Worm (Caenorhabditis elegans) whole organism, L3 larva: ENCODE data around the gene Y67D8C.2.

Experiments
- aly-2 ChIP-seq: fragments of 150-350 bp; optimal IDR thresholded peaks from 2 replicates; lab custom pipeline; 2014; ENCODE audit warnings: missing biosample characterization, missing genetic modification characterization
- ama-1 ChIP-seq: fragments of 150-350 bp; optimal IDR thresholded peaks from 2 replicates; lab custom pipeline; 2018
- ceh-16 ChIP-seq: sonication (generic microtip); optimal IDR thresholded peaks from 2 replicates; lab custom pipeline; 2017; ENCODE audit warnings: missing biosample characterization, missing genetic modification characterization
- ceh-82 ChIP-seq: fragments of 150-350 bp; optimal IDR thresholded peaks from 2 replicates; lab custom pipeline; 2014; ENCODE audit warnings: missing biosample characterization, missing genetic modification characterization
- ceh-9 ChIP-seq: sonication (generic microtip); optimal IDR thresholded peaks from 2 replicates; lab custom pipeline; 2018; ENCODE audit warnings: missing biosample characterization, missing genetic modification characterization
- daf-12 ChIP-seq: fragments of 150-350 bp; optimal IDR thresholded peaks from 2 replicates; lab custom pipeline; 2014; ENCODE audit warnings: missing biosample characterization, missing genetic modification reagents, missing genetic modification characterization
- egl-27 ChIP-seq: sonication (generic microtip); optimal IDR thresholded peaks from 4 replicates; lab custom pipeline; 2017; ENCODE audit warnings: missing biosample characterization, missing genetic modification reagents, missing genetic modification characterization
- egl-5 ChIP-seq: fragments of 150-350 bp; optimal IDR thresholded peaks from 2 replicates; lab custom pipeline; 2017; ENCODE audit warnings: missing biosample characterization, missing genetic modification reagents, missing genetic modification characterization, inconsistent platforms
- elt-1 ChIP-seq: fragments of 150-350 bp; optimal IDR thresholded peaks from 2 replicates; lab custom pipeline; 2014; ENCODE audit warnings: missing biosample characterization, missing genetic modification characterization
- elt-3 ChIP-seq, 3 experiments: fragments of 150-350 bp in 1 of 3; sonication (generic microtip) in 2 of 3; optimal IDR thresholded peaks; 2 replicates in 2 of 3; 4 replicates in 1 of 3; lab custom pipeline; 2014 to 2017; ENCODE audit warnings: missing biosample characterization in 3 of 3, missing genetic modification characterization in 3 of 3
- fkh-2 ChIP-seq: fragments of 150-350 bp; optimal IDR thresholded peaks from 2 replicates; lab custom pipeline; 2014; ENCODE audit warnings: missing biosample characterization, missing genetic modification reagents, missing genetic modification characterization
- fos-1 ChIP-seq: fragments of 150-350 bp; optimal IDR thresholded peaks from 2 replicates; lab custom pipeline; 2014; ENCODE audit warnings: missing biosample characterization, missing genetic modification characterization
- hmg-11 ChIP-seq: sonication (generic microtip); optimal IDR thresholded peaks from 2 replicates; lab custom pipeline; 2016; ENCODE audit warnings: missing genetic modification characterization, missing compliant biosample characterization
- jun-1 ChIP-seq: fragments of 150-350 bp; optimal IDR thresholded peaks from 2 replicates; lab custom pipeline; 2014; ENCODE audit warnings: missing biosample characterization, missing genetic modification reagents, missing genetic modification characterization
- lin-15B ChIP-seq: fragments of 150-350 bp; optimal IDR thresholded peaks from 2 replicates; lab custom pipeline; 2014; ENCODE audit warnings: missing biosample characterization, missing genetic modification characterization
- lin-39 ChIP-seq: fragments of 150-350 bp; optimal IDR thresholded peaks from 2 replicates; lab custom pipeline; 2018; ENCODE audit warnings: missing biosample characterization, missing genetic modification reagents, missing genetic modification characterization
- mdl-1 ChIP-seq: fragments of 150-350 bp; optimal IDR thresholded peaks from 2 replicates; lab custom pipeline; 2014; ENCODE audit warnings: missing biosample characterization, missing genetic modification characterization
- mml-1 ChIP-seq: fragments of 150-350 bp; sonication (generic microtip); optimal IDR thresholded peaks from 3 replicates; lab custom pipeline; 2014; ENCODE audit warnings: missing biosample characterization, missing genetic modification characterization
- nfya-1 ChIP-seq: sonication (generic microtip); optimal IDR thresholded peaks from 2 replicates; lab custom pipeline; 2017; ENCODE audit warnings: missing genetic modification characterization, mild to moderate bottlenecking, missing compliant biosample characterization, antibody characterized with exemption, moderate library complexity; ENCODE audit not compliant: insufficient read depth
- nhr-11 ChIP-seq: fragments of 150-350 bp; optimal IDR thresholded peaks from 2 replicates; lab custom pipeline; 2014; ENCODE audit warnings: missing biosample characterization, missing genetic modification characterization
- nhr-12 ChIP-seq: fragments of 150-350 bp; optimal IDR thresholded peaks from 2 replicates; lab custom pipeline; 2014; ENCODE audit warnings: missing biosample characterization, missing genetic modification characterization
- nhr-23 ChIP-seq: fragments of 150-350 bp; optimal IDR thresholded peaks from 2 replicates; lab custom pipeline; 2014; ENCODE audit warnings: missing biosample characterization, missing genetic modification reagents, missing genetic modification characterization
- nhr-237 ChIP-seq: fragments of 150-350 bp; optimal IDR thresholded peaks from 2 replicates; lab custom pipeline; 2014; ENCODE audit warnings: missing biosample characterization, missing genetic modification characterization
- nhr-28 ChIP-seq: fragments of 150-350 bp; optimal IDR thresholded peaks from 2 replicates; lab custom pipeline; 2014; ENCODE audit warnings: missing biosample characterization, missing genetic modification characterization
- nhr-77 ChIP-seq: fragments of 150-350 bp; optimal IDR thresholded peaks from 2 replicates; lab custom pipeline; 2014; ENCODE audit warnings: missing biosample characterization, missing genetic modification characterization
- pha-4 ChIP-seq: fragments of 150-350 bp; optimal IDR thresholded peaks from 2 replicates; lab custom pipeline; 2014; ENCODE audit warnings: missing biosample characterization, missing genetic modification reagents, missing genetic modification characterization
- sea-2 ChIP-seq: fragments of 150-350 bp; sonication (generic microtip); optimal IDR thresholded peaks from 4 replicates; lab custom pipeline; 2014; ENCODE audit warnings: missing biosample characterization, missing genetic modification reagents, missing genetic modification characterization
- skn-1 ChIP-seq: fragments of 150-350 bp; optimal IDR thresholded peaks from 2 replicates; lab custom pipeline; 2014; ENCODE audit warnings: missing biosample characterization, missing genetic modification characterization
- snpc-4 ChIP-seq: fragments of 150-350 bp; optimal IDR thresholded peaks from 2 replicates; lab custom pipeline; 2014; ENCODE audit warnings: missing biosample characterization, missing genetic modification characterization
- tbx-2 ChIP-seq: sonication (generic microtip); optimal IDR thresholded peaks from 2 replicates; lab custom pipeline; 2016; ENCODE audit warnings: mild to moderate bottlenecking, missing genetic modification characterization, missing compliant biosample characterization
- ztf-4 ChIP-seq: fragments of 150-350 bp; optimal IDR thresholded peaks from 2 replicates; lab custom pipeline; 2014; ENCODE audit warnings: missing biosample characterization, missing genetic modification characterization

Y67D8C.2 gene

ce11 chrIV:3053428-3053827 lies 18.7 kb upstream of the Y67D8C.2 start, which contains the start of gene ivph-3:
ivph-3 (plus strand) TSS chrIV:3053728.
- TF ChIP-seq nhr-11, result no peak
- TF ChIP-seq jun-1 (tag; lab: Kevin White, UChicago), result no peak
- no peak for TF ChIP-seq ceh-16 (tag; lab: Kevin White, UChicago)
- no peak for TF ChIP-seq nhr-28 (tag; lab: Kevin White, UChicago)
- no peak for TF ChIP-seq nhr-12 (tag; lab: Kevin White, UChicago)
- no peak for TF ChIP-seq nhr-237
- no peak for TF ChIP-seq lin-39 (tag; lab: Kevin White, UChicago)
- TF ChIP-seq ceh-9 (tag; lab: Kevin White, UChicago), result no peak
- TF ChIP-seq elt-1 (tag; lab: Kevin White, UChicago), result no peak
- no peak for TF ChIP-seq skn-1 (tag; lab: Kevin White, UChicago)
- no peak for TF ChIP-seq lin-15B (tag; lab: Kevin White, UChicago)
- TF ChIP-seq sea-2 (GFP tag; lab: Kevin White, UChicago), result no peak
- TF ChIP-seq elt-3 (tag; optimal IDR thresholded peaks at IDR 0.05; lab: Kevin White, UChicago), result no peak
- TF ChIP-seq ztf-4 (tag; lab: Kevin White, UChicago), result no peak
- TF ChIP-seq ama-1 (lab: Kevin White, UChicago), result no peak
- TF ChIP-seq, all 47 proteins: peak for 0

- TF ChIP-seq elt-1 (tag; lab: Kevin White, UChicago) (no peak), pha-4 (tag; lab: Kevin White, UChicago) (peak; percentile 38), ceh-9 (tag; lab: Kevin White, UChicago) (no peak), lin-15B (tag; lab: Kevin White, UChicago) (peak; percentile 57), aly-2 (tag; lab: Kevin White, UChicago) (no peak)
These were observed 16.8 kb upstream of the Y67D8C.2 start for ce11 chrIV:3055320-3055719.

ce11 chrIV:3055848-3056247 lies 16.2 kb upstream of the Y67D8C.2 start:
- no peak for TF ChIP-seq fkh-2 (tag; lab: Kevin White, UChicago)

ce11 chrIV:3062936-3063439 lies 9.1 kb upstream of the Y67D8C.2 start, which contains the start of gene Y67D8C.6:
Y67D8C.6 (minus strand) TSS chrIV:3063389.
- TF ChIP-seq nfya-1 (tag; lab: Kevin White, UChicago) (no peak), daf-12 (tag; lab: Kevin White, UChicago) (no peak), lin-15B (tag; lab: Kevin White, UChicago) (no peak), jun-1 (tag; lab: Kevin White, UChicago) (no peak), ztf-4 (tag; lab: Kevin White, UChicago) (no peak), nhr-23 (tag; lab: Kevin White, UChicago) (no peak)
- TF ChIP-seq, all 47 proteins: peak for 0

DNA sequence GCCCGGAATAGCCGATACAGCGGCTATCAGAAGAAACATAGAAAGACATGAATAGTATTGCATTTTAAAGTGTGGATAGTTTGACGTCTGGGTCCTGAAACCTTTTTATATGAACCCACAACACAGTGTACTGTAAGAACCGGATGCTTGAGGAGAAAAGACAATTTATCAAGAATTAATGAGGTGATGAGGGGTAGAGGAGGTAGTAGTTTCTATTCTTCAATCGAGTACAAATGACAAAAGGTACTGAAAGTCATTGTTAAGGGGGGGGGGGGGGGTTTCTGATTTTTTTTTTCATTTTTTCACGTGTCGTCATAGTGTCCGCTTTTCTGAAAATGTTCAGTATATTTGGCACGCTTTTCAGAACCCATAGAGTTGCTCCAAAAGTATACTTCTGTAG lies 5.3 kb upstream of the Y67D8C.2 start, which contains the start of gene Y67D8C.7:
TSS of gene Y67D8C.7 (minus strand) at position 101 of the 400 bp plus-strand sequence.
- TF ChIP-seq egl-5 (tag; lab: Kevin White, UChicago) (no peak), fos-1 (tag; lab: Kevin White, UChicago) (no peak), fkh-2 (tag; lab: Kevin White, UChicago) (no peak), egl-27 (tag; lab: Kevin White, UChicago) (no peak), nhr-77 (tag; lab: Kevin White, UChicago) (no peak), tbx-2 (tag; lab: Kevin White, UChicago) (no peak), nhr-23 (tag; lab: Kevin White, UChicago) (no peak), lin-15B (tag; lab: Kevin White, UChicago) (no peak)

DNA sequence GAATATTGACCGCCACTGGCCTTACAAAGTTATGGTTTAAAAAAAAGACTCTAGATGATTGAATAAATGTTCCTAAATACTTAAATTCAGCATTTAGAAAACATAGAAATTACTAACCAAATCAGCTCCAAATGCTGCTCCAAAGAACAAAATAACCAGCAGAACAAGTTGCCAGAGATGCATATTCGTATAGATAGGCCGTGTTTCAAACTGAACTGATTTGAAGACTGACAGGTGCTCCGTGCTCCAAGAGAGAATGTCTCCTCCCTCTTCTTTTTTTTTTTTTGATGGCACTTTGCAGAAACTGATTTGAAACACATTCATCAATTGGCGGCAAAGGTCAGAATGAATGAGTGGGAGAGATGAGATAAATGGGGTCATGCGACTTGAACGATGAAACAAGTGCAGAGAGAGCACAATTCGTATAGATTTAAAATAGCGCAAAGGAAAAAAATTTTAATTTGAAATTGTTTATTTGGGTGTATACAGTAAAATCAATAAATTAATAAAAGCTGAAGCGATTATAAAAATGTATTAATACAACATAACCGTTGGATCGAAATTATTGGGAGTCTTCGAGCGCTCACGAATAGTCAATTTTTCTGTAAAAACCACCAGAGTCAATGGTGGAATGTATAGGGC lies 2.4 kb upstream of the Y67D8C.2 start, which contains the start of gene cpg-9:
TSS of gene cpg-9 (minus strand) at position 592 of the 642 bp plus-strand sequence.
- no peak for TF ChIP-seq hmg-11
- no peak for TF ChIP-seq mdl-1 (tag; lab: Kevin White, UChicago)
- TF ChIP-seq mml-1 (tag; lab: Kevin White, UChicago), result no peak
- no peak for TF ChIP-seq nhr-77 (tag; lab: Kevin White, UChicago)
- no peak for TF ChIP-seq fos-1 (tag; lab: Kevin White, UChicago)
- TF ChIP-seq snpc-4, result no peak
- no peak for TF ChIP-seq ceh-82
- TF ChIP-seq lin-39 (tag; lab: Kevin White, UChicago), result peak; percentile 76
- TF ChIP-seq ama-1 (lab: Kevin White, UChicago), result no peak
